Fruit fly (Drosophila melanogaster): ENCODE data around the gene alpha-Man-Ib.

alpha-Man-Ib gene

DNA sequence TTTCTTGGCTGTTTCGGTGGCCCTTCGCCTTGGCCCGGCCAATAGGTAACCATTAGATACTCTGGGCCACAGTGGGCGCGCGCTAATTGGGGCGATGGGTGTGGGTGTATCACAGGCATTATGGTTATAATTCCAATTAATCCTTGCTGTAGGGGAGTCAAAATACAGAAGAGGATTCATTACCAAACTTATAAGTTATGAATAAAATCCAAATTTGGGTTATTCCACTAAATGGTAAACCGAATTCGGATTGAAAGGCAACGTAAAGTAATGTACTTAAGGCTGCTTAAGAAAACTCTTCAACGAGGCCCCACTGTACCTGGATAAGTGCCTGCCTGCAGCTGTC is 23.0 kb downstream of the alpha-Man-Ib start (continued):
- no peak for TF ChIP-seq CG1602 (GFP tag; optimal IDR thresholded peaks at IDR 0.05)
- no peak for TF ChIP-seq CG12219 (GFP tag; optimal IDR thresholded peaks at IDR 0.05)
- TF ChIP-seq sd (tag; optimal IDR thresholded peaks at IDR 0.05), result no peak
- peak; percentile 55; the same call in 1 of the 2 replicates for TF ChIP-seq CG32772 (GFP tag; IDR thresholded peaks at IDR 0.05)
- no peak for TF ChIP-seq CG11696 (GFP tag; IDR thresholded peaks at IDR 0.05)
- TF ChIP-seq NFAT (GFP tag; IDR thresholded peaks at IDR 0.05), result peak; percentile 28; the same call in 1 of the 2 replicates
- TF ChIP-seq aop (GFP tag; IDR thresholded peaks at IDR 0.05), result no peak
- no peak for TF ChIP-seq Trl (optimal IDR thresholded peaks at IDR 0.05)
- TF ChIP-seq Trl (GFP tag; optimal IDR thresholded peaks at IDR 0.05), result no peak
- TF ChIP-seq CG4360 (GFP tag; IDR thresholded peaks at IDR 0.05), result no peak
- no peak for TF ChIP-seq tll (GFP tag; optimal IDR thresholded peaks at IDR 0.05)
- TF ChIP-seq disco-r (GFP tag; optimal IDR thresholded peaks at IDR 0.05), result no peak
- no peak for TF ChIP-seq CG9797 (GFP tag; optimal IDR thresholded peaks at IDR 0.05)
- peak; percentile 15 for TF ChIP-seq trem (tag; optimal IDR thresholded peaks at IDR 0.05)
- TF ChIP-seq dimm (GFP tag; IDR thresholded peaks at IDR 0.05), result no peak
- no peak for TF ChIP-seq wor (GFP tag; IDR thresholded peaks at IDR 0.05)
- TF ChIP-seq CG7745 (tag; optimal IDR thresholded peaks at IDR 0.05), result no peak
- no peak for TF ChIP-seq shn (GFP tag; optimal IDR thresholded peaks at IDR 0.05)
- no peak for TF ChIP-seq H2.0 (GFP tag; IDR thresholded peaks at IDR 0.05)
- TF ChIP-seq Usf (GFP tag; optimal IDR thresholded peaks at IDR 0.05), result no peak
- peak; percentile 40; the same call in 1 of the 2 replicates for TF ChIP-seq CG6689 (GFP tag; IDR thresholded peaks at IDR 0.05)
- TF ChIP-seq repo (GFP tag; optimal IDR thresholded peaks at IDR 0.05), result peak; percentile 4
- TF ChIP-seq CG1603 (tag; optimal IDR thresholded peaks at IDR 0.05), result peak; percentile 40
- TF ChIP-seq h (optimal IDR thresholded peaks at IDR 0.05), result no peak
- TF ChIP-seq Fer2 (tag; optimal IDR thresholded peaks at IDR 0.05), result peak; percentile 34
- no peak for TF ChIP-seq CG6175 (GFP tag; IDR thresholded peaks at IDR 0.05)
- peak; percentile 40 for TF ChIP-seq sisA (GFP tag; IDR thresholded peaks at IDR 0.05)
- TF ChIP-seq Ravus (GFP tag; IDR thresholded peaks at IDR 0.05), result no peak
- no peak for TF ChIP-seq hbn (GFP tag; IDR thresholded peaks at IDR 0.05; ENCODE audit: partially characterized antibody)
- peak; percentile 31 for TF ChIP-seq CG10147 (GFP tag; optimal IDR thresholded peaks at IDR 0.05)
- TF ChIP-seq yki (optimal IDR thresholded peaks at IDR 0.05), result no peak
- no peak for TF ChIP-seq NfI (GFP tag; optimal IDR thresholded peaks at IDR 0.05)
- TF ChIP-seq CG10959 (GFP tag; IDR thresholded peaks at IDR 0.05), result no peak
- TF ChIP-seq bsh (GFP tag; optimal IDR thresholded peaks at IDR 0.05), result no peak
- peak; percentile 23; the same call in 1 of the 2 replicates for TF ChIP-seq CG4730 (GFP tag; IDR thresholded peaks at IDR 0.05)
- peak; percentile 52; the same call in 1 of the 3 replicates for TF ChIP-seq CG17361 (GFP tag; IDR thresholded peaks at IDR 0.05)
- no peak for TF ChIP-seq ham (GFP tag; IDR thresholded peaks at IDR 0.05)
- TF ChIP-seq pzg (GFP tag; optimal IDR thresholded peaks at IDR 0.05), result no peak
- TF ChIP-seq Hsf (GFP tag; optimal IDR thresholded peaks at IDR 0.05), result no peak
- TF ChIP-seq CG9817 (tag; optimal IDR thresholded peaks at IDR 0.05), result peak; percentile 12
- no peak for TF ChIP-seq CG17186 (GFP tag; optimal IDR thresholded peaks at IDR 0.05)
- TF ChIP-seq Adf1 (GFP tag; IDR thresholded peaks at IDR 0.05), result no peak
- TF ChIP-seq CG1529 (GFP tag; optimal IDR thresholded peaks at IDR 0.05), result no peak
- TF ChIP-seq E2f1 (GFP tag; IDR thresholded peaks at IDR 0.05), result peak; percentile 36; the same call in 1 of the 2 replicates
- no peak for TF ChIP-seq dpn (GFP tag; optimal IDR thresholded peaks at IDR 0.05)
- peak; percentile 83 for TF ChIP-seq dysf (GFP tag; IDR thresholded peaks at IDR 0.05)
- peak; percentile 43 for TF ChIP-seq scrt (GFP tag; optimal IDR thresholded peaks at IDR 0.05)
- TF ChIP-seq HLH54F (GFP tag; optimal IDR thresholded peaks at IDR 0.05), result no peak
- TF ChIP-seq CG18476 (GFP tag; optimal IDR thresholded peaks at IDR 0.05), result peak; percentile 23
- TF ChIP-seq CG6654 (GFP tag; optimal IDR thresholded peaks at IDR 0.05), result no peak
- no peak for TF ChIP-seq CG12769 (tag; optimal IDR thresholded peaks at IDR 0.05)
- TF ChIP-seq CG6765 (GFP tag; optimal IDR thresholded peaks at IDR 0.05), result no peak
- TF ChIP-seq fd64A (GFP tag; optimal IDR thresholded peaks at IDR 0.05), result no peak
